Fruit fly (Drosophila melanogaster): Measurements from ENCODE around the gene tnc.

tnc gene

dm6 chr3R:24962470-24962869, 21.7 kb upstream of the tnc start (continued):
- TF ChIP-seq Hmr (GFP tag; optimal IDR thresholded peaks at IDR 0.05) (peak; percentile 44), CG43689 (GFP tag; IDR thresholded peaks at IDR 0.05) (peak; percentile 66), CG14667 (GFP tag; IDR thresholded peaks at IDR 0.05) (peak; percentile 53), ara (GFP tag; IDR thresholded peaks at IDR 0.05) (peak; percentile 58), vvl (GFP tag; IDR thresholded peaks at IDR 0.05) (peak; percentile 87; the same call in 1 of the 2 replicates), CG1792 (GFP tag; optimal IDR thresholded peaks at IDR 0.05) (peak; percentile 38), Asciz (GFP tag; optimal IDR thresholded peaks at IDR 0.05) (peak; percentile 56), CG33213 (GFP tag; optimal IDR thresholded peaks at IDR 0.05) (peak; percentile 19), bcd (GFP tag; optimal IDR thresholded peaks at IDR 0.05) (peak; percentile 70), lov (optimal IDR thresholded peaks at IDR 0.05) (no peak), lov (GFP tag; IDR thresholded peaks at IDR 0.05) (0 out of 3 replicates have a peak, but pooled peaks have one; percentile 42), al (GFP tag; IDR thresholded peaks at IDR 0.05) (peak; percentile 70), CG7271 (tag; optimal IDR thresholded peaks at IDR 0.05) (no peak), CG4424 (GFP tag; optimal IDR thresholded peaks at IDR 0.05) (peak; percentile 57), Mrtf (GFP tag; IDR thresholded peaks at IDR 0.05) (peak; percentile 69; the same call in 2 of the 3 replicates), CG1647 (GFP tag; optimal IDR thresholded peaks at IDR 0.05) (peak; percentile 31), HLH54F (GFP tag; optimal IDR thresholded peaks at IDR 0.05) (peak; percentile 55), CG3838 (GFP tag; optimal IDR thresholded peaks at IDR 0.05) (no peak), fru (optimal IDR thresholded peaks at IDR 0.05) (no peak), MESR4 (GFP tag; optimal IDR thresholded peaks at IDR 0.05) (no peak), CG15696 (tag; optimal IDR thresholded peaks at IDR 0.05) (no peak), CG12659 (GFP tag; optimal IDR thresholded peaks at IDR 0.05) (peak; percentile 43), gce (GFP tag; IDR thresholded peaks at IDR 0.05) (no peak), ash1 (GFP tag; optimal IDR thresholded peaks at IDR 0.05) (no peak), gro (GFP tag; optimal IDR thresholded peaks at IDR 0.05) (no peak), B-H2 (GFP tag; optimal IDR thresholded peaks at IDR 0.05) (no peak), CG1603 (tag; optimal IDR thresholded peaks at IDR 0.05) (peak; percentile 82), CG4282 (GFP tag; optimal IDR thresholded peaks at IDR 0.05) (no peak), CG6791 (GFP tag; IDR thresholded peaks at IDR 0.05; ENCODE audit: partially characterized antibody) (no peak), mld (GFP tag; IDR thresholded peaks at IDR 0.05; ENCODE audit: partially characterized antibody) (no peak), Hand (GFP tag; optimal IDR thresholded peaks at IDR 0.05) (no peak), prd (optimal IDR thresholded peaks at IDR 0.05) (no peak), prd (GFP tag; IDR thresholded peaks at IDR 0.05) (peak; percentile 83), Vsx1 (GFP tag; optimal IDR thresholded peaks at IDR 0.05) (peak; percentile 64), dmrt11E (tag; optimal IDR thresholded peaks at IDR 0.05) (no peak), zf30C (GFP tag; optimal IDR thresholded peaks at IDR 0.05) (no peak), ci (GFP tag; IDR thresholded peaks at IDR 0.05) (peak; percentile 86), dati (GFP tag; IDR thresholded peaks at IDR 0.05) (no peak), sima (GFP tag; optimal IDR thresholded peaks at IDR 0.05) (peak; percentile 15), sna (GFP tag; IDR thresholded peaks at IDR 0.05; ENCODE audit: partially characterized antibody) (no peak), CG9609 (GFP tag; optimal IDR thresholded peaks at IDR 0.05) (peak; percentile 15), CoRest (tag; optimal IDR thresholded peaks at IDR 0.05) (peak; percentile 66), CG18619 (GFP tag; optimal IDR thresholded peaks at IDR 0.05) (peak; percentile 24), peb (GFP tag; IDR thresholded peaks at IDR 0.05) (no peak), tll (GFP tag; optimal IDR thresholded peaks at IDR 0.05) (no peak), repo (GFP tag; optimal IDR thresholded peaks at IDR 0.05) (peak; percentile 16), Hr3 (GFP tag; optimal IDR thresholded peaks at IDR 0.05) (peak; percentile 52), CG17912 (GFP tag; optimal IDR thresholded peaks at IDR 0.05) (no peak), BEAF-32 (GFP tag; optimal IDR thresholded peaks at IDR 0.05) (no peak), scrt (GFP tag; optimal IDR thresholded peaks at IDR 0.05) (peak; percentile 54), ERR (GFP tag; optimal IDR thresholded peaks at IDR 0.05) (no peak), CG11398 (GFP tag; optimal IDR thresholded peaks at IDR 0.05) (no peak)
